Fruit fly (Drosophila melanogaster) whole organism, wandering third instar larva: ENCODE results near the gene CG12219.

Experiments used
- Hnf4 ChIP-seq: fragments of 200-800 bp; sonication (Bioruptor generic); optimal IDR thresholded peaks from 2 replicates; lab custom pipeline; 2016; ENCODE audit warnings: missing biosample characterization, mild to moderate bottlenecking, missing genetic modification characterization
- dmrt93B ChIP-seq: fragments of 200-800 bp; sonication (Bioruptor generic); optimal IDR thresholded peaks from 2 replicates; lab custom pipeline; 2018; ENCODE audit warnings: missing biosample characterization, mild to moderate bottlenecking, missing genetic modification characterization
- psq ChIP-seq: fragments of 200-800 bp; sonication (Bioruptor generic); optimal IDR thresholded peaks from 3 replicates; lab custom pipeline; 2017; ENCODE audit warnings: missing biosample characterization, mild to moderate bottlenecking, missing genetic modification characterization, moderate library complexity

dm6 chrX:6315583-6315982 lies 14.5 kb upstream of the CG12219 start:
- TF ChIP-seq Hnf4 (GFP tag; lab: Kevin White, UChicago) (no peak), psq (no peak), dmrt93B (no peak)
